Fruit fly (Drosophila melanogaster) whole organism, embryonic: ENCODE results near the gene Vps26.
A peak's percentile ranks its signal among the peaks of the same experiment; 100 is the strongest.

ENCODE experiments used
- Awh ChIP-seq: fragments of 200-800 bp; sonication (Bioruptor generic); IDR thresholded peaks from 2 replicates; pipeline ENCODE4, ENCODE4 v1.3.6; 2022; ENCODE audit warnings: missing biosample characterization, missing genetic modification characterization
- BEAF-32 ChIP-seq: fragments of 200-800 bp; sonication (Bioruptor generic); optimal IDR thresholded peaks from 3 replicates; lab custom pipeline; 2017; ENCODE audit warnings: missing biosample characterization, missing genetic modification characterization, mild to moderate bottlenecking, moderate library complexity, missing genetic modification reagents
- Bgb ChIP-seq: fragments of 200-800 bp; sonication (Bioruptor generic); IDR thresholded peaks from 2 replicates; pipeline ENCODE4 v1.3.6; 2022; ENCODE audit warnings: missing biosample characterization, missing genetic modification characterization; ENCODE audit not compliant: partially characterized antibody
- Blimp-1 ChIP-seq: fragments of 200-800 bp; sonication (Bioruptor generic); optimal IDR thresholded peaks from 3 replicates; lab custom pipeline; 2018; ENCODE audit warnings: missing biosample characterization, missing genetic modification characterization, mild to moderate bottlenecking, moderate library complexity, missing genetic modification reagents
- CG11456 ChIP-seq: fragments of 200-800 bp; sonication (Bioruptor generic); IDR thresholded peaks from 3 replicates; pipeline ENCODE4 v1.3.6; 2022; ENCODE audit warnings: missing biosample characterization, missing genetic modification characterization
- CG1832 ChIP-seq: fragments of 200-800 bp; sonication (Bioruptor generic); optimal IDR thresholded peaks from 2 replicates; lab custom pipeline; 2017; ENCODE audit warnings: missing biosample characterization, mild to moderate bottlenecking, missing genetic modification characterization, inconsistent platforms
- CG2116 ChIP-seq: fragments of 200-800 bp; sonication (Bioruptor generic); optimal IDR thresholded peaks from 3 replicates; lab custom pipeline; 2018; ENCODE audit warnings: missing biosample characterization, mild to moderate bottlenecking, missing genetic modification characterization
- CG34422 ChIP-seq: fragments of 200-800 bp; sonication (Bioruptor generic); IDR thresholded peaks from 3 replicates; pipeline ENCODE4 v1.3.6; 2022; ENCODE audit warnings: missing biosample characterization, missing genetic modification characterization
- CG6272 ChIP-seq: fragments of 200-800 bp; sonication (Bioruptor generic); IDR thresholded peaks from 2 replicates; pipeline ENCODE4 v1.3.6; 2022; ENCODE audit warnings: missing biosample characterization, missing genetic modification characterization
- CG6791 ChIP-seq: fragments of 200-800 bp; sonication (Bioruptor generic); IDR thresholded peaks from 3 replicates; pipeline ENCODE4 v1.3.6; 2022; ENCODE audit warnings: missing biosample characterization, missing genetic modification characterization; ENCODE audit not compliant: partially characterized antibody
- CG7357 ChIP-seq: fragments of 200-800 bp; sonication (Bioruptor generic); IDR thresholded peaks from 3 replicates; pipeline ENCODE4 v1.3.6; 2022; ENCODE audit warnings: missing biosample characterization, missing genetic modification characterization
- CG7745 ChIP-seq: fragments of 200-800 bp; sonication (Bioruptor generic); optimal IDR thresholded peaks from 2 replicates; lab custom pipeline; 2018; ENCODE audit warnings: missing biosample characterization, mild to moderate bottlenecking, missing genetic modification characterization, moderate library complexity
- CG8089 ChIP-seq: fragments of 200-800 bp; sonication (Bioruptor generic); optimal IDR thresholded peaks from 3 replicates; lab custom pipeline; 2016; ENCODE audit warnings: missing biosample characterization, missing genetic modification characterization
- CG8478 ChIP-seq: fragments of >200 bp; optimal IDR thresholded peaks from 2 replicates; lab custom pipeline; 2018
- CG8944 ChIP-seq: fragments of 200-800 bp; sonication (Bioruptor generic); optimal IDR thresholded peaks from 3 replicates; lab custom pipeline; 2016; ENCODE audit warnings: missing biosample characterization, missing genetic modification characterization
- CG9215 ChIP-seq: fragments of 200-800 bp; sonication (Bioruptor generic); IDR thresholded peaks from 2 replicates; pipeline ENCODE4 v1.3.6; 2022; ENCODE audit warnings: missing biosample characterization, missing genetic modification characterization
- CG9437 ChIP-seq: fragments of 200-800 bp; sonication (Bioruptor generic); optimal IDR thresholded peaks from 2 replicates; lab custom pipeline; 2018; ENCODE audit warnings: missing biosample characterization, mild to moderate bottlenecking, missing genetic modification characterization
- CG9609 ChIP-seq: fragments of 200-800 bp; sonication (Bioruptor generic); optimal IDR thresholded peaks from 3 replicates; lab custom pipeline; 2016; ENCODE audit warnings: missing biosample characterization, missing genetic modification characterization
- CG9932 ChIP-seq: fragments of 200-800 bp; sonication (Bioruptor generic); IDR thresholded peaks from 2 replicates; pipeline ENCODE4 v1.3.6; 2022; ENCODE audit warnings: missing biosample characterization, missing genetic modification characterization
- CrebB ChIP-seq: fragments of 200-800 bp; sonication (Bioruptor generic); optimal IDR thresholded peaks from 3 replicates; lab custom pipeline; 2018; ENCODE audit warnings: missing biosample characterization, mild to moderate bottlenecking, missing genetic modification characterization
- Drgx ChIP-seq: fragments of 200-800 bp; sonication (Bioruptor generic); IDR thresholded peaks from 2 replicates; pipeline ENCODE4 v1.3.6; 2022; ENCODE audit warnings: missing biosample characterization, missing genetic modification characterization
- E2f2 ChIP-seq: fragments of 200-800 bp; sonication (Bioruptor generic); IDR thresholded peaks from 2 replicates; pipeline ENCODE4 v1.3.6; 2022; ENCODE audit warnings: missing biosample characterization, missing genetic modification characterization
- Hey ChIP-seq: fragments of 200-800 bp; sonication (Bioruptor generic); optimal IDR thresholded peaks from 3 replicates; lab custom pipeline; 2018; ENCODE audit warnings: missing biosample characterization, mild to moderate bottlenecking, missing genetic modification characterization
- Hsf ChIP-seq: fragments of 200-800 bp; sonication (Bioruptor generic); optimal IDR thresholded peaks from 3 replicates; lab custom pipeline; 2016; ENCODE audit warnings: missing biosample characterization, missing genetic modification characterization
- Mad ChIP-seq: fragments of 200-800 bp; sonication (Bioruptor generic); optimal IDR thresholded peaks from 2 replicates; lab custom pipeline; 2016; ENCODE audit warnings: missing biosample characterization, missing genetic modification characterization
- Meics ChIP-seq: fragments of 200-800 bp; sonication (Bioruptor generic); optimal IDR thresholded peaks from 2 replicates; lab custom pipeline; 2017; ENCODE audit warnings: missing biosample characterization, mild to moderate bottlenecking, missing genetic modification characterization
- Mes4 ChIP-seq: fragments of 200-800 bp; sonication (Bioruptor generic); optimal IDR thresholded peaks from 2 replicates; lab custom pipeline; 2016; ENCODE audit warnings: missing biosample characterization, missing genetic modification characterization
- Mrtf ChIP-seq: fragments of 200-800 bp; sonication (Bioruptor generic); IDR thresholded peaks from 3 replicates; pipeline ENCODE4 v1.3.6; 2022; ENCODE audit warnings: missing biosample characterization, missing genetic modification characterization
- Sry-β ChIP-seq: fragments of 200-800 bp; sonication (Bioruptor generic); optimal IDR thresholded peaks from 2 replicates; lab custom pipeline; 2018; ENCODE audit warnings: missing biosample characterization, mild to moderate bottlenecking, missing genetic modification characterization, moderate library complexity
- Vsx1 ChIP-seq: fragments of 200-800 bp; sonication (Bioruptor generic); optimal IDR thresholded peaks from 2 replicates; lab custom pipeline; 2017; ENCODE audit warnings: missing biosample characterization, mild to moderate bottlenecking, missing genetic modification characterization, missing genetic modification reagents
- YL-1 ChIP-seq: fragments of 200-800 bp; sonication (Bioruptor generic); optimal IDR thresholded peaks from 3 replicates; lab custom pipeline; 2017; ENCODE audit warnings: missing biosample characterization, mild to moderate bottlenecking, missing genetic modification characterization
- bab2 ChIP-seq: fragments of 200-800 bp; sonication (Bioruptor generic); optimal IDR thresholded peaks from 2 replicates; lab custom pipeline; 2016; ENCODE audit warnings: missing biosample characterization, missing genetic modification characterization
- bcd ChIP-seq: fragments of 200-800 bp; sonication (Bioruptor generic); optimal IDR thresholded peaks from 2 replicates; lab custom pipeline; 2017; ENCODE audit warnings: missing biosample characterization, mild to moderate bottlenecking, missing genetic modification characterization
- bsh ChIP-seq, 2 experiments: fragments of 200-800 bp; sonication (Bioruptor generic); optimal IDR thresholded peaks; 2 replicates each; lab custom pipeline; 2017 to 2018; ENCODE audit warnings: mild to moderate bottlenecking in 2 of 2, missing biosample characterization in 2 of 2, missing genetic modification characterization in 2 of 2, moderate library complexity in 1 of 2
- ewg ChIP-seq: fragments of 200-800 bp; sonication (Bioruptor generic); optimal IDR thresholded peaks from 3 replicates; lab custom pipeline; 2017; ENCODE audit warnings: mild to moderate bottlenecking, missing biosample characterization, missing genetic modification reagents, missing genetic modification characterization
- fd64A ChIP-seq: fragments of 200-800 bp; sonication (Bioruptor generic); optimal IDR thresholded peaks from 3 replicates; lab custom pipeline; 2018; ENCODE audit warnings: missing biosample characterization, mild to moderate bottlenecking, missing genetic modification characterization
- knrl ChIP-seq: fragments of 200-800 bp; sonication (Bioruptor generic); IDR thresholded peaks from 3 replicates; pipeline ENCODE4 v1.3.6; 2022; ENCODE audit warnings: missing biosample characterization, missing genetic modification characterization; ENCODE audit not compliant: partially characterized antibody
- nerfin-1 ChIP-seq: fragments of 200-800 bp; sonication (Bioruptor generic); optimal IDR thresholded peaks from 3 replicates; lab custom pipeline; 2019; ENCODE audit warnings: missing biosample characterization, mild to moderate bottlenecking, missing genetic modification characterization, moderate library complexity
- nom ChIP-seq: fragments of 200-800 bp; sonication (Bioruptor generic); optimal IDR thresholded peaks from 2 replicates; lab custom pipeline; 2017; ENCODE audit warnings: missing biosample characterization, missing genetic modification characterization, mild to moderate bottlenecking, moderate library complexity, missing genetic modification reagents
- pho ChIP-seq: fragments of 200-800 bp; sonication (Bioruptor generic); optimal IDR thresholded peaks from 2 replicates; lab custom pipeline; 2016; ENCODE audit warnings: missing biosample characterization, missing genetic modification characterization
- pnt ChIP-seq: fragments of 200-800 bp; sonication (Bioruptor generic); optimal IDR thresholded peaks from 3 replicates; lab custom pipeline; 2016; ENCODE audit warnings: missing biosample characterization, missing genetic modification characterization
- repo ChIP-seq: fragments of 200-800 bp; sonication (Bioruptor generic); optimal IDR thresholded peaks from 2 replicates; lab custom pipeline; 2016; ENCODE audit warnings: missing biosample characterization, missing genetic modification characterization
- ro ChIP-seq: fragments of 200-800 bp; sonication (Bioruptor generic); IDR thresholded peaks from 2 replicates; pipeline ENCODE4 v1.3.6; 2022; ENCODE audit warnings: missing biosample characterization, missing genetic modification characterization
- sima ChIP-seq: fragments of 200-800 bp; sonication (Bioruptor generic); optimal IDR thresholded peaks from 2 replicates; lab custom pipeline; 2016; ENCODE audit warnings: missing biosample characterization, missing genetic modification characterization
- ssp ChIP-seq: fragments of 200-800 bp; sonication (Bioruptor generic); IDR thresholded peaks from 2 replicates; pipeline ENCODE4 v1.3.6; 2022; ENCODE audit warnings: missing biosample characterization, missing genetic modification characterization
- ttk ChIP-seq: fragments of 200-800 bp; sonication (Bioruptor generic); IDR thresholded peaks from 2 replicates; pipeline ENCODE4 v2.1.2; 2022; ENCODE audit warnings: missing biosample characterization, missing genetic modification characterization
- vvl ChIP-seq: fragments of 200-800 bp; sonication (Bioruptor generic); IDR thresholded peaks from 2 replicates; pipeline ENCODE4 v1.3.6; 2022; ENCODE audit warnings: missing biosample characterization, missing genetic modification characterization
- wek ChIP-seq: fragments of 200-800 bp; sonication (Bioruptor generic); optimal IDR thresholded peaks from 3 replicates; lab custom pipeline; 2018; ENCODE audit warnings: missing biosample characterization, mild to moderate bottlenecking, missing genetic modification characterization, moderate library complexity
- zfh2 ChIP-seq: fragments of 200-800 bp; sonication (Bioruptor generic); optimal IDR thresholded peaks from 2 replicates; lab custom pipeline; 2016; ENCODE audit warnings: missing biosample characterization, missing genetic modification characterization

The Vps26 gene

dm6 chrX:1880139-1880556, 6.5 kb downstream of the Vps26 start, which contains the start of gene Coa8 (continued):
- TF ChIP-seq CG9932 (GFP tag; lab: Robert Waterston, UW) (peak; percentile 61), Mes4 (no peak), CG7357 (GFP tag; lab: Robert Waterston, UW) (0 out of 3 replicates have a peak, but pooled peaks have one; percentile 5), CG2116 (GFP tag; lab: Kevin White, UChicago) (peak; percentile 3), Meics (GFP tag; lab: Kevin White, UChicago) (peak; percentile 38), CG8089 (GFP tag; lab: Kevin White, UChicago) (peak; percentile 23), Bgb (GFP tag; lab: Robert Waterston, UW) (peak; percentile 39; the same call in 1 of the 2 replicates), sima (GFP tag; lab: Kevin White, UChicago) (no peak), bsh (GFP tag; optimal IDR thresholded peaks at IDR 0.05; lab: Kevin White, UChicago) (peak in 1 of 2 experiments; percentile 11), Awh (GFP tag; lab: Robert Waterston, UW) (0 out of 2 replicates have a peak, but pooled peaks have one; percentile 42), fd64A (no peak), YL-1 (GFP tag; lab: Kevin White, UChicago) (peak; percentile 10), CG7745 (tag; lab: Kevin White, UChicago) (no peak), pho (GFP tag; lab: Kevin White, UChicago) (peak; percentile 44), repo (GFP tag; lab: Kevin White, UChicago) (peak; percentile 18), ttk (peak; percentile 18; the same call in 1 of the 2 replicates), knrl (peak; percentile 63; the same call in 2 of the 3 replicates), zfh2 (GFP tag; lab: Kevin White, UChicago) (peak; percentile 62), ssp (peak; percentile 42; the same call in 1 of the 2 replicates), E2f2 (GFP tag; lab: Robert Waterston, UW) (0 out of 2 replicates have a peak, but pooled peaks have one; percentile 18), pnt (GFP tag; lab: Kevin White, UChicago) (peak; percentile 12), Hey (tag; lab: Kevin White, UChicago) (no peak), Mrtf (GFP tag; lab: Robert Waterston, UW) (no peak), CG9215 (peak; percentile 50), CG6272 (GFP tag; lab: Robert Waterston, UW) (0 out of 2 replicates have a peak, but pooled peaks have one; percentile 5), Mad (GFP tag; lab: Kevin White, UChicago) (peak; percentile 15), wek (GFP tag; lab: Kevin White, UChicago) (peak; percentile 91), Hsf (GFP tag; lab: Kevin White, UChicago) (peak; percentile 21), CG6791 (GFP tag; lab: Robert Waterston, UW) (peak; percentile 30; the same call in 1 of the 3 replicates), ro (GFP tag; lab: Robert Waterston, UW) (no peak), CG9609 (GFP tag; lab: Kevin White, UChicago) (peak; percentile 66), BEAF-32 (GFP tag; lab: Kevin White, UChicago) (peak; percentile 62)

dm6 chrX:1880779-1881178, 7.1 kb downstream of the Vps26 start:
- TF ChIP-seq CG8478 (lab: Kevin White, UChicago) (peak; percentile 76), Vsx1 (GFP tag; lab: Kevin White, UChicago) (no peak), CG1832 (GFP tag; lab: Kevin White, UChicago) (peak; percentile 58)

- TF ChIP-seq vvl (GFP tag; lab: Robert Waterston, UW) (peak; percentile 57), ewg (GFP tag; lab: Kevin White, UChicago) (peak; percentile 4), zfh2 (GFP tag; lab: Kevin White, UChicago) (peak; percentile 65), nerfin-1 (peak; percentile 5), nom (GFP tag; lab: Kevin White, UChicago) (no peak), Sry-β (GFP tag; lab: Kevin White, UChicago) (peak; percentile 6), Blimp-1 (GFP tag; lab: Kevin White, UChicago) (no peak), CG34422 (GFP tag; lab: Robert Waterston, UW) (peak; percentile 64; the same call in 1 of the 3 replicates), CrebB (tag; lab: Kevin White, UChicago) (peak; percentile 2), bcd (GFP tag; lab: Kevin White, UChicago) (no peak), CG9437 (GFP tag; lab: Kevin White, UChicago) (no peak), CG8944 (GFP tag; lab: Kevin White, UChicago) (no peak), Drgx (GFP tag; lab: Robert Waterston, UW) (no peak), bab2 (peak; percentile 38), CG11456 (GFP tag; lab: Robert Waterston, UW) (0 out of 3 replicates have a peak, but pooled peaks have one; percentile 46)
Observed at dm6 chrX:1889926-1890325, 16.3 kb downstream of the Vps26 start, which contains the start of the genes trr and mRpL16. Gene trr, minus strand, starts transcription at chrX:1889950. Gene mRpL16, plus strand, starts transcription at chrX:1890256.
